Fruit fly (Drosophila melanogaster) whole organism, embryonic: ENCODE data around the gene CG11811.
A peak's percentile ranks its signal among the peaks of the same experiment; 100 is the strongest.

Source experiments
- Antp ChIP-seq: fragments of 200-800 bp; sonication (Bioruptor generic); optimal IDR thresholded peaks from 3 replicates; lab custom pipeline; 2016; ENCODE audit warnings: missing biosample characterization, missing genetic modification characterization
- Asciz ChIP-seq: fragments of 200-800 bp; sonication (Bioruptor generic); optimal IDR thresholded peaks from 2 replicates; lab custom pipeline; 2017; ENCODE audit warnings: missing biosample characterization, mild to moderate bottlenecking, missing genetic modification characterization, missing genetic modification reagents
- B-H1 ChIP-seq: fragments of 200-800 bp; sonication (Bioruptor generic); IDR thresholded peaks from 3 replicates; pipeline ENCODE4 v1.3.6; 2022; ENCODE audit warnings: missing biosample characterization, missing genetic modification characterization
- CG10321 ChIP-seq: fragments of 200-800 bp; sonication (Bioruptor generic); IDR thresholded peaks from 2 replicates; pipeline ENCODE4 v1.3.6; 2022; ENCODE audit warnings: missing biosample characterization, missing genetic modification characterization
- CG14965 ChIP-seq: fragments of 200-800 bp; sonication (Bioruptor generic); optimal IDR thresholded peaks from 2 replicates; lab custom pipeline; 2016; ENCODE audit warnings: missing biosample characterization, missing genetic modification characterization, borderline replicate concordance
- CG15479 ChIP-seq: fragments of 200-800 bp; sonication (Bioruptor generic); optimal IDR thresholded peaks from 3 replicates; lab custom pipeline; 2019; ENCODE audit warnings: missing biosample characterization, mild to moderate bottlenecking, missing genetic modification characterization, moderate library complexity
- CG18599 ChIP-seq: fragments of 200-800 bp; sonication (Bioruptor generic); optimal IDR thresholded peaks from 3 replicates; lab custom pipeline; 2017; ENCODE audit warnings: missing biosample characterization, missing genetic modification characterization, mild to moderate bottlenecking, moderate library complexity, missing genetic modification reagents
- CG2678 ChIP-seq: fragments of 200-800 bp; sonication (Bioruptor generic); optimal IDR thresholded peaks from 3 replicates; lab custom pipeline; 2019; ENCODE audit warnings: missing biosample characterization, mild to moderate bottlenecking, missing genetic modification characterization, moderate library complexity
- CG2712 ChIP-seq: fragments of 200-800 bp; optimal IDR thresholded peaks from 3 replicates; lab custom pipeline; 2019; ENCODE audit warnings: missing biosample characterization, mild to moderate bottlenecking, missing genetic modification characterization, moderate library complexity
- CG30403 ChIP-seq: fragments of 200-800 bp; sonication (Bioruptor generic); optimal IDR thresholded peaks from 3 replicates; lab custom pipeline; 2016; ENCODE audit warnings: missing biosample characterization, missing genetic modification characterization
- CG31224 ChIP-seq: fragments of 200-800 bp; sonication (Bioruptor generic); IDR thresholded peaks from 2 replicates; pipeline ENCODE4 v1.3.6; 2022; ENCODE audit warnings: missing biosample characterization, missing genetic modification characterization
- CG4404 ChIP-seq: fragments of 200-800 bp; sonication (Bioruptor generic); IDR thresholded peaks from 2 replicates; pipeline ENCODE4 v1.3.6; 2022; ENCODE audit warnings: missing biosample characterization, missing genetic modification characterization
- CG6175 ChIP-seq: fragments of 200-800 bp; sonication (Bioruptor generic); IDR thresholded peaks from 3 replicates; pipeline ENCODE4 v1.3.6; 2022; ENCODE audit warnings: missing biosample characterization, missing genetic modification characterization
- CG9876 ChIP-seq: fragments of 200-800 bp; sonication (Bioruptor generic); optimal IDR thresholded peaks from 2 replicates; lab custom pipeline; 2016; ENCODE audit warnings: missing biosample characterization, missing genetic modification characterization
- Elba2 ChIP-seq: fragments of 200-800 bp; sonication (Bioruptor generic); optimal IDR thresholded peaks from 3 replicates; lab custom pipeline; 2016; ENCODE audit warnings: missing biosample characterization, missing genetic modification characterization
- GATAe ChIP-seq: fragments of 200-800 bp; sonication (Bioruptor generic); conservative IDR thresholded peaks from 2 replicates; pipeline ENCODE4 v1.3.6; 2022; ENCODE audit warnings: missing biosample characterization, missing genetic modification characterization
- Jarid2 ChIP-seq: fragments of 200-800 bp; sonication (Bioruptor generic); optimal IDR thresholded peaks from 3 replicates; lab custom pipeline; 2017; ENCODE audit warnings: mild to moderate bottlenecking, missing biosample characterization, missing genetic modification reagents, missing genetic modification characterization
- Meics ChIP-seq: fragments of 200-800 bp; sonication (Bioruptor generic); optimal IDR thresholded peaks from 2 replicates; lab custom pipeline; 2017; ENCODE audit warnings: missing biosample characterization, mild to moderate bottlenecking, missing genetic modification characterization
- Mes4 ChIP-seq: fragments of 200-800 bp; sonication (Bioruptor generic); optimal IDR thresholded peaks from 2 replicates; lab custom pipeline; 2016; ENCODE audit warnings: missing biosample characterization, missing genetic modification characterization
- NFAT ChIP-seq: fragments of 200-800 bp; sonication (Bioruptor generic); IDR thresholded peaks from 2 replicates; pipeline ENCODE4 v1.3.6; 2022; ENCODE audit warnings: missing biosample characterization, missing genetic modification characterization
- Poxn ChIP-seq: fragments of 200-800 bp; sonication (Bioruptor generic); IDR thresholded peaks from 2 replicates; pipeline ENCODE4 v1.3.6; 2022; ENCODE audit warnings: missing biosample characterization, missing genetic modification characterization
- Sin3A ChIP-seq: fragments of >200 bp; optimal IDR thresholded peaks from 2 replicates; lab custom pipeline; 2018
- Ssrp ChIP-seq: fragments of 200-800 bp; sonication (Bioruptor generic); optimal IDR thresholded peaks from 2 replicates; lab custom pipeline; 2018; ENCODE audit warnings: missing biosample characterization, mild to moderate bottlenecking, missing genetic modification characterization, moderate library complexity
- Usf ChIP-seq: fragments of 200-800 bp; sonication (Bioruptor generic); optimal IDR thresholded peaks from 2 replicates; lab custom pipeline; 2017; ENCODE audit warnings: missing genotype, missing biosample characterization, missing genetic modification characterization
- Xbp1 ChIP-seq: fragments of 200-800 bp; sonication (Bioruptor generic); optimal IDR thresholded peaks from 3 replicates; lab custom pipeline; 2016; ENCODE audit warnings: missing biosample characterization, mild to moderate bottlenecking, missing genetic modification characterization
- Xrp1 ChIP-seq: fragments of 200-800 bp; sonication (Bioruptor generic); IDR thresholded peaks from 2 replicates; pipeline ENCODE4 v1.3.6; 2022; ENCODE audit warnings: missing biosample characterization, missing genetic modification characterization
- aop ChIP-seq: fragments of 200-800 bp; sonication (Bioruptor generic); IDR thresholded peaks from 2 replicates; pipeline ENCODE4 v1.3.6; 2022; ENCODE audit warnings: missing biosample characterization, missing genetic modification characterization
- bsh ChIP-seq, 2 experiments: fragments of 200-800 bp; sonication (Bioruptor generic); optimal IDR thresholded peaks; 2 replicates each; lab custom pipeline; 2017 to 2018; ENCODE audit warnings: mild to moderate bottlenecking in 2 of 2, missing biosample characterization in 2 of 2, missing genetic modification characterization in 2 of 2, moderate library complexity in 1 of 2
- btn ChIP-seq: fragments of 200-800 bp; sonication (Bioruptor generic); optimal IDR thresholded peaks from 2 replicates; lab custom pipeline; 2016; ENCODE audit warnings: missing biosample characterization, missing genetic modification characterization
- cato ChIP-seq: fragments of 200-800 bp; sonication (Bioruptor generic); optimal IDR thresholded peaks from 2 replicates; lab custom pipeline; 2016; ENCODE audit warnings: missing biosample characterization, missing genetic modification characterization, borderline replicate concordance
- crp ChIP-seq, 2 experiments: fragments of 200-800 bp; sonication (Bioruptor generic); optimal IDR thresholded peaks; 2 replicates in 1 of 2; 3 replicates in 1 of 2; lab custom pipeline; 2017; ENCODE audit warnings: missing biosample characterization in 2 of 2, missing genetic modification characterization in 2 of 2, mild to moderate bottlenecking in 1 of 2, moderate library complexity in 1 of 2
- danr ChIP-seq: fragments of 200-800 bp; sonication (Bioruptor generic); IDR thresholded peaks from 2 replicates; pipeline ENCODE4 v1.3.6; 2022; ENCODE audit warnings: missing biosample characterization, missing genetic modification characterization
- dati ChIP-seq: fragments of 200-800 bp; sonication (Bioruptor generic); IDR thresholded peaks from 2 replicates; pipeline ENCODE4 v1.3.6; 2022; ENCODE audit warnings: missing biosample characterization, missing genetic modification characterization
- dimm ChIP-seq: fragments of 200-800 bp; sonication (Bioruptor generic); IDR thresholded peaks from 2 replicates; pipeline ENCODE4 v1.3.6; 2022; ENCODE audit warnings: missing biosample characterization, missing genetic modification characterization
- dpn ChIP-seq, 2 experiments: fragments of 200-800 bp; sonication (Bioruptor generic); optimal IDR thresholded peaks; 3 replicates each; lab custom pipeline; 2016; ENCODE audit warnings: missing biosample characterization in 2 of 2, missing genetic modification characterization in 2 of 2
- fd102C ChIP-seq: fragments of 200-800 bp; sonication (Bioruptor generic); optimal IDR thresholded peaks from 2 replicates; lab custom pipeline; 2018; ENCODE audit warnings: missing biosample characterization, mild to moderate bottlenecking, missing genetic modification characterization, moderate library complexity
- gcm ChIP-seq: fragments of 200-800 bp; sonication (Bioruptor generic); optimal IDR thresholded peaks from 2 replicates; lab custom pipeline; 2019; ENCODE audit warnings: missing biosample characterization, mild to moderate bottlenecking, missing genetic modification characterization, moderate library complexity
- jumu ChIP-seq: fragments of 200-800 bp; sonication (Bioruptor generic); optimal IDR thresholded peaks from 3 replicates; lab custom pipeline; 2016; ENCODE audit warnings: missing biosample characterization, missing genetic modification characterization
- ken ChIP-seq: fragments of 200-800 bp; sonication (Bioruptor generic); IDR thresholded peaks from 3 replicates; pipeline ENCODE4 v1.3.6; 2022; ENCODE audit warnings: missing biosample characterization, missing genetic modification characterization
- klu ChIP-seq: fragments of 200-800 bp; sonication (Bioruptor generic); IDR thresholded peaks from 2 replicates; pipeline ENCODE4 v1.3.6; 2022; ENCODE audit warnings: missing biosample characterization, missing genetic modification characterization
- lab ChIP-seq: fragments of 200-800 bp; sonication (Bioruptor generic); optimal IDR thresholded peaks from 3 replicates; lab custom pipeline; 2017; ENCODE audit warnings: missing biosample characterization, missing genetic modification characterization, mild to moderate bottlenecking, moderate library complexity, missing genetic modification reagents
- lilli ChIP-seq: fragments of 200-800 bp; sonication (Bioruptor generic); optimal IDR thresholded peaks from 3 replicates; lab custom pipeline; 2016; ENCODE audit warnings: missing biosample characterization, missing genetic modification characterization
- nerfin-2 ChIP-seq: fragments of 200-800 bp; sonication (Bioruptor generic); IDR thresholded peaks from 2 replicates; pipeline ENCODE4 v1.3.6; 2022; ENCODE audit warnings: missing biosample characterization, missing genetic modification characterization; ENCODE audit not compliant: partially characterized antibody
- oc ChIP-seq: fragments of 200-800 bp; sonication (Bioruptor generic); optimal IDR thresholded peaks from 2 replicates; lab custom pipeline; 2018; ENCODE audit warnings: missing biosample characterization, mild to moderate bottlenecking, missing genetic modification characterization, moderate library complexity
- pb ChIP-seq: fragments of 200-800 bp; sonication (Bioruptor generic); optimal IDR thresholded peaks from 3 replicates; lab custom pipeline; 2016; ENCODE audit warnings: missing biosample characterization, missing genetic modification characterization
- repo ChIP-seq: fragments of 200-800 bp; sonication (Bioruptor generic); optimal IDR thresholded peaks from 2 replicates; lab custom pipeline; 2016; ENCODE audit warnings: missing biosample characterization, missing genetic modification characterization
- tgo ChIP-seq: fragments of 200-800 bp; sonication (Bioruptor generic); IDR thresholded peaks from 3 replicates; pipeline ENCODE4 v1.3.6; 2022; ENCODE audit warnings: missing biosample characterization, missing genetic modification characterization
- trh ChIP-seq: fragments of 200-800 bp; sonication (Bioruptor generic); optimal IDR thresholded peaks from 2 replicates; lab custom pipeline; 2016; ENCODE audit warnings: missing biosample characterization, missing genetic modification characterization
- tup ChIP-seq: fragments of 200-800 bp; sonication (Bioruptor generic); optimal IDR thresholded peaks from 2 replicates; lab custom pipeline; 2016; ENCODE audit warnings: missing biosample characterization, mild to moderate bottlenecking, missing genetic modification characterization, moderate library complexity
- wdn ChIP-seq: fragments of 200-800 bp; sonication (Bioruptor generic); IDR thresholded peaks from 2 replicates; pipeline ENCODE4 v1.3.6; 2022; ENCODE audit warnings: missing biosample characterization, missing genetic modification characterization
- wek ChIP-seq: fragments of 200-800 bp; sonication (Bioruptor generic); optimal IDR thresholded peaks from 3 replicates; lab custom pipeline; 2018; ENCODE audit warnings: missing biosample characterization, mild to moderate bottlenecking, missing genetic modification characterization, moderate library complexity

CG11811 gene

DNA sequence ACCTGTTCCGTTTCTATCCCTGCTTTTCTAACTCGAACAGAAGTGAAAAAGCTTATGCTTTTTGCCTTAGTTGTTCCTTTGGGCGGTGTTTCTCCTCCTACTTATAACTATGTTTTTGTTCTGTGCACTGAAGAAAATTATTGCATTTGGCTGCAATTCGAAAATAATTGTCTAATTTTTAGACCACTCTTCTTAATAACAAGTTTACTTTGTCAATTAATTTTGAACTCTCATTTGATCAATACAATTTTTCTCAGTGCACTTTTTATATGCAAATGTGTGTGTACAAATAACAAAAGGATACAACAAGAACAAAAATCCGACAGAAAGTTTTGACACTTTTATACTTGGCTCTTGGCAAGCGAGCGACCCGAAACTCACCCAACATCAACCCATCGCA lies 44.3 kb downstream of the CG11811 start (continued):
- TF ChIP-seq Antp (GFP tag; lab: Kevin White, UChicago) (peak; percentile 55), CG6175 (GFP tag; lab: Robert Waterston, UW) (no peak), Ssrp (peak; percentile 69), Xbp1 (GFP tag; lab: Kevin White, UChicago) (peak; percentile 75), wdn (GFP tag; lab: Robert Waterston, UW) (no peak), CG15479 (GFP tag; lab: Kevin White, UChicago) (no peak), cato (GFP tag; lab: Kevin White, UChicago) (peak; percentile 55), CG18599 (peak; percentile 73), fd102C (GFP tag; lab: Kevin White, UChicago) (no peak), trh (peak; percentile 44), Asciz (GFP tag; lab: Kevin White, UChicago) (peak; percentile 22), CG9876 (GFP tag; lab: Kevin White, UChicago) (no peak), CG2712 (tag; lab: Kevin White, UChicago) (peak; percentile 48), wek (GFP tag; lab: Kevin White, UChicago) (no peak), CG30403 (GFP tag; lab: Kevin White, UChicago) (peak; percentile 56), crp (GFP tag; optimal IDR thresholded peaks at IDR 0.05; lab: Kevin White, UChicago) (no peak), Xrp1 (GFP tag; lab: Robert Waterston, UW) (0 out of 2 replicates have a peak, but pooled peaks have one; percentile 54), ken (GFP tag; lab: Robert Waterston, UW) (peak; percentile 70; the same call in 2 of the 3 replicates), bsh (GFP tag; optimal IDR thresholded peaks at IDR 0.05; lab: Kevin White, UChicago) (peak in 1 of 2 experiments; percentile 68), CG31224 (GFP tag; lab: Robert Waterston, UW) (no peak), repo (no peak), B-H1 (GFP tag; lab: Robert Waterston, UW) (peak; percentile 29; the same call in 1 of the 3 replicates), Poxn (no peak), NFAT (GFP tag; lab: Robert Waterston, UW) (peak; percentile 55), btn (GFP tag; lab: Kevin White, UChicago) (peak; percentile 6), nerfin-2 (GFP tag; lab: Robert Waterston, UW) (no peak), Usf (peak; percentile 13), Elba2 (GFP tag; lab: Kevin White, UChicago) (no peak), Jarid2 (GFP tag; lab: Kevin White, UChicago) (no peak), Sin3A (no peak), lilli (GFP tag; lab: Kevin White, UChicago) (peak; percentile 73), Mes4 (GFP tag; lab: Kevin White, UChicago) (peak; percentile 7), danr (GFP tag; lab: Robert Waterston, UW) (no peak), gcm (GFP tag; lab: Kevin White, UChicago) (peak; percentile 1), GATAe (GFP tag; lab: Robert Waterston, UW) (no peak), pb (GFP tag; lab: Kevin White, UChicago) (peak; percentile 63), CG2678 (tag; lab: Kevin White, UChicago) (peak; percentile 85), CG4404 (GFP tag; lab: Robert Waterston, UW) (peak; percentile 20; the same call in 1 of the 2 replicates), aop (no peak), CG10321 (no peak), tgo (peak; percentile 63; the same call in 2 of the 3 replicates), tup (GFP tag; lab: Kevin White, UChicago) (no peak), dimm (peak; percentile 65), dati (GFP tag; lab: Robert Waterston, UW) (no peak), dpn (GFP tag; optimal IDR thresholded peaks at IDR 0.05; lab: Kevin White, UChicago) (peak; percentile 68 to 78), CG14965 (GFP tag; lab: Kevin White, UChicago) (no peak), lab (GFP tag; lab: Kevin White, UChicago) (peak; percentile 63), klu (GFP tag; lab: Robert Waterston, UW) (0 out of 2 replicates have a peak, but pooled peaks have one; percentile 33), jumu (GFP tag; lab: Kevin White, UChicago) (peak; percentile 22), oc (tag; lab: Kevin White, UChicago) (peak; percentile 38), Meics (GFP tag; lab: Kevin White, UChicago) (peak; percentile 58)
